Fruit fly (Drosophila melanogaster) whole organism: ENCODE results near the gene CG7126.

Experiments used
- EcR ChIP-seq, 2 experiments: fragments of >200 bp; optimal IDR thresholded peaks; 2 replicates each; lab custom pipeline; 2017; ENCODE audit warnings: missing biosample characterization in 2 of 2, missing genetic modification characterization in 2 of 2, missing genetic modification reagents in 2 of 2
- pan ChIP-seq: fragments of >200 bp; optimal IDR thresholded peaks from 2 replicates; lab custom pipeline; 2017

dm6 chr3R:18309910-18310309 lies 7.3 kb upstream of the CG7126 start:
- TF ChIP-seq pan (lab: Kevin White, UChicago) (no peak), EcR (GFP tag; optimal IDR thresholded peaks at IDR 0.05; lab: Kevin White, UChicago) (no peak)
